Worm (Caenorhabditis elegans): Measurements from ENCODE around the gene usp-14.

The usp-14 gene

DNA sequence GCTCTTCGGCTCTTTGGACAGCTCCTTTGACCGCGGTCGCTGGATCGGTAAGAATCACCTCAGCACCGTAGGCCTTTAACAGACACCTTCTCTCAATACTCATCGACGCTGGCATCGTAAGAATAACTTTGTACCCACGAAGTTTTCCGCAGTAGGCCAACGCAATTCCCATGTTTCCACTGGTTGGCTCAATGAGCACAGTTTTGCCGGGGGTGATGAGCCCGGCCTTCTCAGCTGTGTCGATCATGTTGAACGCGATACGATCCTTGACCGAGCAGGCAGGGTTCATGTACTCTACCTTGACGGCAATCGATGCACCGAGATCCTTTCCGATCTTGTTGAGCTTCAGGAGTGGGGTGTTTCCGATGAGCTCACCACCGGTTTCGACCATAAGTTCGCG lies 5.5 kb upstream of the usp-14 start (continued):
- no peak for TF ChIP-seq ztf-6 (GFP tag; IDR thresholded peaks at IDR 0.05)
- no peak for TF ChIP-seq rpc-1 (optimal IDR thresholded peaks at IDR 0.05)
- TF ChIP-seq rpc-1 (tag; optimal IDR thresholded peaks at IDR 0.05): no peak
- no peak for TF ChIP-seq akir-1 (GFP tag; optimal IDR thresholded peaks at IDR 0.05)
- no peak for TF ChIP-seq F10E7.11 (tag; optimal IDR thresholded peaks at IDR 0.05)
- no peak for TF ChIP-seq K12H6.12 (tag; optimal IDR thresholded peaks at IDR 0.05)
- TF ChIP-seq nhr-120 (GFP tag; IDR thresholded peaks at IDR 0.05): no peak
- no peak for TF ChIP-seq B0336.3 (GFP tag; IDR thresholded peaks at IDR 0.05)
- no peak for TF ChIP-seq dpff-1 (tag; optimal IDR thresholded peaks at IDR 0.05)

DNA sequence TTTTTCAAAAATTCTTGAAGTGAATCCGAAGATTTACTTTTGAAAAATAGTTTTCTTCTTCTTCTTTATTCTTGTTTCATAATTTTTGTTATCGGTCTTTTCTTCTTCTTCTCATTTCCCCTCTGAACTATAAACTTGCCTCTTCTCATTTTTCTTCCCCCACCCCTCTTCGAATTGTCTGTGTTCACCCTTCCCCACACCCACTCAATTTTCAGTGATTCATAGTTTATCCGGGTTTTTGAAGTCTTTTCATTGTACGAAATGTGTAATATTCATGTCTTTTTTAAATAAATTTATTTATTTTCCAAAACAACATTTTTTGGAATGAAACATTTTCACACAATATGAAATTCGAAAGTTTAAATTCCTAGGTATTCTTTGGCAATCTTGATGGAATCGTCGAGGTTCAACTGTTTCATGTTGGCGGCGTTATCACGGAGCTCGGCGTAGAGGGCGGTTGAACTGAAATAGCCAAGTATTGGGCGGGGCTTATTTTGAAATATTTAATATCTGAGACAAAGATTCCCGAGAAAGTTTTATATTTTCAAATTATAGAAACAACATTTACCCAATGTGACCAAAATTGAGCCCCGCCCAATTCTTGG lies 4.2 kb upstream of the usp-14 start:
- peak in 1 of 3 experiments; percentile 15 for TF ChIP-seq lin-35 (GFP tag; optimal IDR thresholded peaks at IDR 0.05)
- TF ChIP-seq chd-7 (tag; optimal IDR thresholded peaks at IDR 0.05): no peak
- 0 out of 2 replicates have a peak, but pooled peaks have one; percentile 4 for TF ChIP-seq lin-26 (GFP tag; IDR thresholded peaks at IDR 0.05)
- no peak for TF ChIP-seq him-1 (tag; optimal IDR thresholded peaks at IDR 0.05)
- TF ChIP-seq ama-1 (optimal IDR thresholded peaks at IDR 0.05): peak; percentile 69
- TF ChIP-seq ama-1 (GFP tag; optimal IDR thresholded peaks at IDR 0.05): no peak
- no peak for TF ChIP-seq ccch-3 (GFP tag; optimal IDR thresholded peaks at IDR 0.05)

DNA sequence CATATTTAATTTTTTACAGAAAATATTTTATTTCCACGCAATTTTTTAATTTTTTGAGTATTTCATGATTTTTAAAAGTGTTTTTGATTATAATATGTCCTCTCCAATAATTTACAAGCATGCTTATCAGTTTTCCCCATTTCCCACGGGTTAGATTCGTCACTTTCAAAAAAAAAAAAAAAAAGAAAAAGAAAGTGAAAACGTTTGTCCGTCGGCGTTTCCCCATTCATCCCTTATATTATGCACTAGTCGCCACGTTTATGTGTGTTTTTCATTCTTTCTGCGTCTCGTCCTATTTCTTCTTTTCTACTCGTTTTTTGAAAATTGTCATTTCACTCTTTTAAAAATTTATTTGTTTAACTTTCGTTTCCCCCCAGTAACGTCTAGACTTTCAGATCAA lies 919 bp upstream of the usp-14 start, which contains the start of gene vnut-1:
Gene vnut-1, plus strand, starts transcription at position 396 of the 400 bp plus-strand sequence.
- TF ChIP-seq ztf-18 (tag; optimal IDR thresholded peaks at IDR 0.05): peak; percentile 24
- TF ChIP-seq nhr-80 (tag; optimal IDR thresholded peaks at IDR 0.05): peak; percentile 72
- TF ChIP-seq lin-40 (tag; optimal IDR thresholded peaks at IDR 0.05): peak; percentile 5
- no peak for TF ChIP-seq F52B5.7 (tag; optimal IDR thresholded peaks at IDR 0.05)

DNA sequence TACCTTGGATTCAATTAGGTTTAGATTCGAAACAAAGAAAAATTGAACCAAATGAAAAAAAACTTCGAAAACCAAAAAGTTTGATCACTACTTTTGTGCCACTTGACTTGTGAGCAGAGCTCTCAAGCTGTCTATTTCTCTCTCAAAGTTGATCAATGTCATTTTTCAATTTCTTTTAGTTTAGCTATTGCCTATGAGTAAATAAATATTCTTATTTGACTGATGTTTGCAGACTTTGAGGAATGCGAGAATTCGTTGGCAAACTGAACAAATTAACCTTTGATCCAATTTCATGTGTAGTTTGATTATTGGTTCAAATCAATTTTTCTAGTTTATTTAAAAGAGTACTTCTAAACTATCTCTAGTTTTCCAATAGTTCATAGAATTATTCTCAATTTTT lies 4.7 kb downstream of the usp-14 start:
- TF ChIP-seq F57A8.1 (GFP tag; optimal IDR thresholded peaks at IDR 0.05) (no peak), him-1 (tag; optimal IDR thresholded peaks at IDR 0.05) (no peak), lin-35 (GFP tag; optimal IDR thresholded peaks at IDR 0.05) (no peak), F55B11.4 (tag; optimal IDR thresholded peaks at IDR 0.05; ENCODE audit: borderline replicate concordance, insufficient read depth) (no peak), F22D6.2 (tag; optimal IDR thresholded peaks at IDR 0.05) (no peak), pbrm-1 (GFP tag; IDR thresholded peaks at IDR 0.05) (no peak), attf-3 (GFP tag; conservative IDR thresholded peaks at IDR 0.05) (no peak), tlf-1 (GFP tag; optimal IDR thresholded peaks at IDR 0.05) (no peak), Y53G8AR.9 (GFP tag; conservative IDR thresholded peaks at IDR 0.05) (no peak)

DNA sequence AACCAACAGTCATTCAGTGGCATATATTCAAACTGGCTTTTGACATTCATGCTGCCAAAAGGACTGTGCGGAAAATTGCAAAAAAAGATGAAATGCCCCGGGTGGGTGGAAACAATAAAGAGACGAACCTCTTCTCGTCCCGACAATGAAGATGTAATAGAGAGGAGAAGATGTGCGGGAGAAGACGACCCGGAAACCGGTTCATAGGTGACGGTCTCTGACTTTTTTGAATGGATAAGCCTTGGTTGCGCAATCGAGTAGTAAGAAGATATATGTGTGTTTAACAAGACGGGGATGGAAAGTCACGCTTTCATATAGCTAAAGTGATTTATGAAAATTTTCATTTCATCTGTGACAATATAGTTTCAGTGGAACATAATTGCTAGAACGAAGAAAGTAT lies 7.7 kb downstream of the usp-14 start:
- TF ChIP-seq lir-1 (GFP tag; conservative IDR thresholded peaks at IDR 0.05) (no peak), F57C9.4 (tag; optimal IDR thresholded peaks at IDR 0.05) (no peak), attf-3 (GFP tag; conservative IDR thresholded peaks at IDR 0.05) (no peak), lin-54 (GFP tag; optimal IDR thresholded peaks at IDR 0.05) (no peak), chd-7 (tag; optimal IDR thresholded peaks at IDR 0.05) (no peak), unc-62 (GFP tag; optimal IDR thresholded peaks at IDR 0.05) (no peak), ztf-6 (GFP tag; IDR thresholded peaks at IDR 0.05) (no peak), let-607 (tag; optimal IDR thresholded peaks at IDR 0.05) (no peak)

All from whole organism, young adult.